Worm (Caenorhabditis elegans): Measurements from ENCODE around the gene his-61.

The his-61 gene

ce11 chrIV:7505866-7506488, 20.0 kb upstream of the his-61 start:
- TF ChIP-seq D2030.7 (GFP tag; IDR thresholded peaks at IDR 0.05) (peak; percentile 34; the same call in 1 of the 2 replicates), B0019.2 (GFP tag; conservative IDR thresholded peaks at IDR 0.05) (no peak), ceh-100 (GFP tag; IDR thresholded peaks at IDR 0.05) (no peak), F52B5.7 (tag; optimal IDR thresholded peaks at IDR 0.05) (peak; percentile 22), Y79H2A.3 (GFP tag; conservative IDR thresholded peaks at IDR 0.05) (0 out of 2 replicates have a peak, but pooled peaks have one; percentile 46), nfya-1 (tag; optimal IDR thresholded peaks at IDR 0.05; ENCODE audit: borderline replicate concordance, insufficient read depth) (no peak), F33H1.4 (GFP tag; IDR thresholded peaks at IDR 0.05) (peak; percentile 20; the same call in 1 of the 2 replicates), F37B4.10 (GFP tag; IDR thresholded peaks at IDR 0.05) (no peak), ets-4 (GFP tag; optimal IDR thresholded peaks at IDR 0.05) (no peak), let-607 (tag; optimal IDR thresholded peaks at IDR 0.05) (no peak), ceh-79 (tag; optimal IDR thresholded peaks at IDR 0.05) (no peak), nhr-90 (tag; optimal IDR thresholded peaks at IDR 0.05) (peak; percentile 38), ama-1 (optimal IDR thresholded peaks at IDR 0.05) (peak; percentile 93), ama-1 (GFP tag; optimal IDR thresholded peaks at IDR 0.05) (peak; percentile 54 to 70), tbp1 (GFP tag; optimal IDR thresholded peaks at IDR 0.05) (peak; percentile 39), lin-54 (GFP tag; optimal IDR thresholded peaks at IDR 0.05) (peak; percentile 49), mcd-1 (GFP tag; IDR thresholded peaks at IDR 0.05) (no peak; the same call in none of the 2 replicates), cebp-2 (GFP tag; IDR thresholded peaks at IDR 0.05) (peak; percentile 79; the same call in 1 of the 2 replicates), attf-3 (GFP tag; conservative IDR thresholded peaks at IDR 0.05) (peak; percentile 25; the same call in 1 of the 2 replicates), repo-1 (tag; optimal IDR thresholded peaks at IDR 0.05) (peak; percentile 88), madf-10 (tag; optimal IDR thresholded peaks at IDR 0.05) (peak; percentile 52), athp-1 (tag; optimal IDR thresholded peaks at IDR 0.05) (peak; percentile 52), hmg-20 (GFP tag; IDR thresholded peaks at IDR 0.05) (no peak), B0336.3 (GFP tag; IDR thresholded peaks at IDR 0.05) (peak; percentile 86), snpc-4 (GFP tag; optimal IDR thresholded peaks at IDR 0.05) (no peak), snpc-4 (tag; optimal IDR thresholded peaks at IDR 0.05) (peak in 2 of 4 experiments; percentile 35 to 47), ztf-3 (GFP tag; optimal IDR thresholded peaks at IDR 0.05) (no peak), C06A6.2 (GFP tag; conservative IDR thresholded peaks at IDR 0.05) (peak; percentile 48; the same call in 1 of the 2 replicates), madf-6 (GFP tag; IDR thresholded peaks at IDR 0.05) (peak; percentile 48), nhr-27 (tag; optimal IDR thresholded peaks at IDR 0.05) (peak; percentile 54), ceh-27 (GFP tag; optimal IDR thresholded peaks at IDR 0.05) (no peak), lin-26 (GFP tag; IDR thresholded peaks at IDR 0.05) (peak; percentile 55; the same call in 1 of the 2 replicates), F39B2.1 (GFP tag; IDR thresholded peaks at IDR 0.05) (0 out of 2 replicates have a peak, but pooled peaks have one; percentile 40), lir-1 (GFP tag; conservative IDR thresholded peaks at IDR 0.05) (peak; percentile 19; the same call in 1 of the 2 replicates), tlf-1 (GFP tag; optimal IDR thresholded peaks at IDR 0.05) (peak; percentile 77), cebp-1 (GFP tag; IDR thresholded peaks at IDR 0.05) (no peak), cebp-1 (tag; optimal IDR thresholded peaks at IDR 0.05) (peak; percentile 65), die-1 (tag; optimal IDR thresholded peaks at IDR 0.05) (no peak), snpc-3.4 (tag; optimal IDR thresholded peaks at IDR 0.05) (peak; percentile 64), C17E4.6 (GFP tag; IDR thresholded peaks at IDR 0.05) (no peak), pbrm-1 (GFP tag; IDR thresholded peaks at IDR 0.05) (peak; percentile 61; the same call in 1 of the 2 replicates), nhr-120 (GFP tag; IDR thresholded peaks at IDR 0.05) (no peak), zfh-2 (GFP tag; conservative IDR thresholded peaks at IDR 0.05) (no peak), attf-6 (GFP tag; IDR thresholded peaks at IDR 0.05) (peak; percentile 50), him-1 (tag; optimal IDR thresholded peaks at IDR 0.05) (peak; percentile 3), lin-35 (GFP tag; optimal IDR thresholded peaks at IDR 0.05) (peak in 1 of 3 experiments; percentile 20), Y53G8AR.9 (GFP tag; conservative IDR thresholded peaks at IDR 0.05) (peak; percentile 88), F10E7.11 (tag; optimal IDR thresholded peaks at IDR 0.05) (peak; percentile 36)

Data from whole organism, young adult.